Worm (Caenorhabditis elegans) whole organism, young adult: ENCODE results near the gene set-25.

ENCODE experiments used
- B0336.3 ChIP-seq: fragments of 200-800 bp; sonication (Bioruptor generic); IDR thresholded peaks from 2 replicates; pipeline ENCODE4 v1.3.6; 2022; ENCODE audit warnings: missing genetic modification characterization, missing compliant biosample characterization
- F55B11.4 ChIP-seq: sonication (generic microtip); optimal IDR thresholded peaks from 2 replicates; lab custom pipeline; 2016; ENCODE audit warnings: missing compliant biosample characterization, missing genetic modification characterization, borderline replicate concordance; ENCODE audit not compliant: insufficient read depth
- K12H6.12 ChIP-seq: fragments of 200-800 bp; sonication (Bioruptor generic); optimal IDR thresholded peaks from 2 replicates; lab custom pipeline; 2018; ENCODE audit warnings: mild to moderate bottlenecking, missing genetic modification characterization, missing compliant biosample characterization
- Y79H2A.3 ChIP-seq: fragments of 200-800 bp; sonication (Bioruptor generic); conservative IDR thresholded peaks from 2 replicates; pipeline ENCODE4 v1.3.6; 2022; ENCODE audit warnings: missing genetic modification reagents, missing genetic modification characterization, missing compliant biosample characterization
- ama-1 ChIP-seq, 3 experiments: fragments of 150-350 bp in 1 of 3; sonication (generic microtip) in 2 of 3; optimal IDR thresholded peaks; 2 replicates each; lab custom pipeline; 2014 to 2018; ENCODE audit warnings: missing biosample characterization in 2 of 3, missing genetic modification characterization in 2 of 3, missing genetic modification reagents in 2 of 3
- ceh-27 ChIP-seq: fragments of 200-800 bp; sonication (Bioruptor generic); optimal IDR thresholded peaks from 2 replicates; lab custom pipeline; 2018; ENCODE audit warnings: mild to moderate bottlenecking, missing genetic modification characterization, moderate library complexity, missing compliant biosample characterization
- dox-1 ChIP-seq: fragments of 200-800 bp; sonication (Bioruptor generic); IDR thresholded peaks from 2 replicates; pipeline ENCODE4 v1.3.6; 2022; ENCODE audit warnings: missing genetic modification reagents, missing genetic modification characterization, missing compliant biosample characterization
- dpl-1 ChIP-seq: fragments of 150-350 bp; optimal IDR thresholded peaks from 2 replicates; lab custom pipeline; 2014; ENCODE audit warnings: missing biosample characterization, missing genetic modification reagents, missing genetic modification characterization
- hsf-1 ChIP-seq: fragments of 200-800 bp; sonication (Bioruptor generic); IDR thresholded peaks from 2 replicates; pipeline ENCODE4 v1.3.6; 2022; ENCODE audit warnings: missing genetic modification reagents, missing genetic modification characterization, missing compliant biosample characterization
- madf-10 ChIP-seq: sonication (generic microtip); optimal IDR thresholded peaks from 2 replicates; lab custom pipeline; 2016; ENCODE audit warnings: mild to moderate bottlenecking, missing genetic modification characterization, missing compliant biosample characterization
- mxl-1 ChIP-seq: sonication (generic microtip); optimal IDR thresholded peaks from 2 replicates; lab custom pipeline; 2016; ENCODE audit warnings: missing genetic modification characterization, missing compliant biosample characterization
- nhr-120 ChIP-seq: fragments of 200-800 bp; sonication (Bioruptor generic); IDR thresholded peaks from 2 replicates; pipeline ENCODE4 v1.3.6; 2022; ENCODE audit warnings: missing genetic modification characterization, missing compliant biosample characterization
- unc-62 ChIP-seq: fragments of 150-350 bp; optimal IDR thresholded peaks from 2 replicates; lab custom pipeline; 2014; ENCODE audit warnings: missing biosample characterization, missing genetic modification reagents, missing genetic modification characterization
- ztf-28 ChIP-seq: fragments of 200-800 bp; sonication (Bioruptor generic); IDR thresholded peaks from 2 replicates; pipeline ENCODE4 v1.3.6; 2022; ENCODE audit warnings: missing genetic modification reagents, missing genetic modification characterization, missing compliant biosample characterization

DNA sequence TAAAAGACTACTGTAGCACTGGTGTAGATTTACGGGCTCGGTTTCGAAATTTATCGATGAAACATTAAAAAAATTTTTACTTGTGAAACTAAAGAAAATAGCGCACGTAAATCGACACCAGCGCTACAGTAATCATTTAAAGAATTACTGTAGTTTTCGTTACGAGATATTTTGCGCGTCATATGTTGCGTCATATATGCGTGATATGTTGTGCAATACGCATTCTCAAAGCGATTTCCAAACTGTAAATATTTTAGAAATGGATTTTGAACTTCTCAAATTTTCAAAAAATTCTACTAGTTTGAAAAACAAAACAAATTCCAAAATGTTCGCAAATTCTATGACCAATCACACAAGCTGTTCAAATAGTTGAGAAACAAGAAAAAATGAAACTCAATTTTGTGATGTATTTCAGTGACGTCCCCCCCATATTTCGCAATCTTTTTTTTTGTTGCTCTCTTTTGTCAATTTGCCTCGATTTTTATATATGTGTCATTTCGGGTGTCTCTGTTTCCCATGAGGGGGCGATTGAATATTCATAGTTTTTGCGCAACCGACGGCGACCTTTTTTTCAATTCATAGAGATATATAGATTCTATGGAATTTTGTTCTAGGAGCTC lies 14.9 kb downstream of the set-25 start:
- TF ChIP-seq F55B11.4 (tag; lab: Kevin White, UChicago): no peak
- no peak for TF ChIP-seq Y79H2A.3 (GFP tag; lab: Robert Waterston, UW)
- no peak for TF ChIP-seq K12H6.12 (tag; lab: Kevin White, UChicago)
- TF ChIP-seq dpl-1 (GFP tag; lab: Kevin White, UChicago): no peak
- no peak for TF ChIP-seq madf-10 (tag; lab: Kevin White, UChicago)
- TF ChIP-seq B0336.3: no peak
- TF ChIP-seq dox-1: no peak
- TF ChIP-seq unc-62 (GFP tag; lab: Kevin White, UChicago): no peak
- no peak for TF ChIP-seq ama-1 (optimal IDR thresholded peaks at IDR 0.05; lab: Kevin White, UChicago)
- no peak for TF ChIP-seq ama-1 (GFP tag; optimal IDR thresholded peaks at IDR 0.05; lab: Kevin White, UChicago)
- no peak for TF ChIP-seq nhr-120
- TF ChIP-seq ztf-28 (GFP tag; lab: Robert Waterston, UW): no peak
- TF ChIP-seq hsf-1: no peak
- TF ChIP-seq ceh-27 (GFP tag; lab: Kevin White, UChicago): no peak
- TF ChIP-seq mxl-1 (tag; lab: Kevin White, UChicago): no peak
